Fruit fly (Drosophila melanogaster) whole organism, prepupa: ENCODE results near the gene CG7806.

Source experiments
- CG10631 ChIP-seq: fragments of 200-800 bp; sonication (Bioruptor generic); optimal IDR thresholded peaks from 2 replicates; lab custom pipeline; 2016; ENCODE audit warnings: missing biosample characterization, missing genetic modification characterization
- CG10669 ChIP-seq: fragments of 200-800 bp; sonication (Bioruptor generic); optimal IDR thresholded peaks from 3 replicates; lab custom pipeline; 2018; ENCODE audit warnings: missing biosample characterization, mild to moderate bottlenecking, missing genetic modification characterization, moderate library complexity
- CG11294 ChIP-seq: fragments of 200-800 bp; sonication (Bioruptor generic); IDR thresholded peaks from 2 replicates; pipeline ENCODE4 v1.3.6; 2022; ENCODE audit warnings: missing biosample characterization, missing genetic modification characterization
- CG11902 ChIP-seq: fragments of 200-800 bp; sonication (Bioruptor generic); optimal IDR thresholded peaks from 3 replicates; lab custom pipeline; 2016; ENCODE audit warnings: missing biosample characterization, missing genetic modification characterization
- CG15336 ChIP-seq: fragments of 200-800 bp; sonication (Bioruptor generic); IDR thresholded peaks from 2 replicates; pipeline ENCODE4 v1.3.6; 2022; ENCODE audit warnings: missing biosample characterization, missing genetic modification characterization
- CG16779 ChIP-seq: fragments of 200-800 bp; sonication (Bioruptor generic); optimal IDR thresholded peaks from 3 replicates; lab custom pipeline; 2017; ENCODE audit warnings: missing biosample characterization, mild to moderate bottlenecking, missing genetic modification characterization
- CG3032 ChIP-seq: fragments of 200-800 bp; optimal IDR thresholded peaks from 2 replicates; lab custom pipeline; 2019; ENCODE audit warnings: missing biosample characterization, mild to moderate bottlenecking, missing genetic modification characterization, moderate library complexity
- CG31627 ChIP-seq: fragments of 200-800 bp; sonication (Bioruptor generic); optimal IDR thresholded peaks from 3 replicates; lab custom pipeline; 2016; ENCODE audit warnings: missing biosample characterization, missing genetic modification characterization
- CG32006 ChIP-seq: fragments of 200-800 bp; sonication (Bioruptor generic); optimal IDR thresholded peaks from 3 replicates; lab custom pipeline; 2017; ENCODE audit warnings: missing biosample characterization, mild to moderate bottlenecking, missing genetic modification characterization
- CG3919 ChIP-seq: fragments of 200-800 bp; sonication (Bioruptor generic); optimal IDR thresholded peaks from 3 replicates; lab custom pipeline; 2016; ENCODE audit warnings: missing biosample characterization, missing genetic modification characterization
- CG4318 ChIP-seq: fragments of 200-800 bp; sonication (Bioruptor generic); optimal IDR thresholded peaks from 3 replicates; lab custom pipeline; 2017; ENCODE audit warnings: missing biosample characterization, mild to moderate bottlenecking, missing genetic modification characterization
- CG6163 ChIP-seq: fragments of 200-800 bp; sonication (Bioruptor generic); IDR thresholded peaks from 3 replicates; pipeline ENCODE4 v1.3.6; 2022; ENCODE audit warnings: missing biosample characterization, missing genetic modification characterization
- CG6276 ChIP-seq: fragments of 200-800 bp; sonication (Bioruptor generic); optimal IDR thresholded peaks from 2 replicates; lab custom pipeline; 2017; ENCODE audit warnings: missing biosample characterization, mild to moderate bottlenecking, missing genetic modification characterization
- CG6792 ChIP-seq: fragments of 200-800 bp; sonication (Bioruptor generic); optimal IDR thresholded peaks from 3 replicates; lab custom pipeline; 2016; ENCODE audit warnings: missing biosample characterization, missing genetic modification characterization
- CG6854 ChIP-seq: fragments of 200-800 bp; sonication (Bioruptor generic); optimal IDR thresholded peaks from 2 replicates; lab custom pipeline; 2017; ENCODE audit warnings: missing biosample characterization, mild to moderate bottlenecking, missing genetic modification characterization
- CG8319 ChIP-seq: fragments of 200-800 bp; sonication (Bioruptor generic); optimal IDR thresholded peaks from 3 replicates; lab custom pipeline; 2016; ENCODE audit warnings: missing biosample characterization, missing genetic modification characterization
- CG9139 ChIP-seq: fragments of 200-800 bp; sonication (Bioruptor generic); optimal IDR thresholded peaks from 3 replicates; lab custom pipeline; 2017; ENCODE audit warnings: missing biosample characterization, mild to moderate bottlenecking, missing genetic modification characterization
- Eip75B ChIP-seq: fragments of 200-800 bp; sonication (Bioruptor generic); optimal IDR thresholded peaks from 3 replicates; lab custom pipeline; 2016; ENCODE audit warnings: missing biosample characterization, missing genetic modification characterization
- Eip78C ChIP-seq: fragments of 200-800 bp; sonication (Bioruptor generic); peaks from one replicate; lab custom pipeline; 2016; ENCODE audit warnings: missing biosample characterization, missing genetic modification characterization
- Ets21C ChIP-seq: fragments of 200-800 bp; sonication (Bioruptor generic); optimal IDR thresholded peaks from 3 replicates; lab custom pipeline; 2016; ENCODE audit warnings: missing biosample characterization, missing genetic modification characterization
- Ets96B ChIP-seq: fragments of 200-800 bp; optimal IDR thresholded peaks from 2 replicates; lab custom pipeline; 2019; ENCODE audit warnings: missing biosample characterization, mild to moderate bottlenecking, missing genetic modification characterization, moderate library complexity
- Gug ChIP-seq: fragments of 200-800 bp; sonication (Bioruptor generic); IDR thresholded peaks from 2 replicates; pipeline ENCODE4 v1.3.6; 2022; ENCODE audit warnings: missing biosample characterization, missing genetic modification characterization
- Hr39 ChIP-seq: fragments of 200-800 bp; sonication (Bioruptor generic); optimal IDR thresholded peaks from 2 replicates; lab custom pipeline; 2016; ENCODE audit warnings: missing biosample characterization, missing genetic modification characterization
- Hr4 ChIP-seq: fragments of 200-800 bp; sonication (Bioruptor generic); optimal IDR thresholded peaks from 3 replicates; lab custom pipeline; 2016; ENCODE audit warnings: missing biosample characterization, missing genetic modification characterization
- Met ChIP-seq: fragments of 200-800 bp; sonication (Bioruptor generic); optimal IDR thresholded peaks from 3 replicates; lab custom pipeline; 2016; ENCODE audit warnings: missing biosample characterization, missing genetic modification characterization
- OdsH ChIP-seq: fragments of 200-800 bp; sonication (Bioruptor generic); optimal IDR thresholded peaks from 3 replicates; lab custom pipeline; 2016; ENCODE audit warnings: missing biosample characterization, missing genetic modification characterization
- Smox ChIP-seq: fragments of 200-800 bp; sonication (Bioruptor generic); optimal IDR thresholded peaks from 3 replicates; lab custom pipeline; 2016; ENCODE audit warnings: missing biosample characterization, missing genetic modification characterization
- Sox102F ChIP-seq: fragments of 200-800 bp; sonication (Bioruptor generic); optimal IDR thresholded peaks from 2 replicates; lab custom pipeline; 2016; ENCODE audit warnings: missing biosample characterization, mild to moderate bottlenecking, missing genetic modification characterization
- Sox14 ChIP-seq: fragments of 200-800 bp; sonication (Bioruptor generic); optimal IDR thresholded peaks from 3 replicates; lab custom pipeline; 2016; ENCODE audit warnings: missing biosample characterization, missing genetic modification characterization
- achi ChIP-seq: fragments of 200-800 bp; sonication (Bioruptor generic); optimal IDR thresholded peaks from 3 replicates; lab custom pipeline; 2016; ENCODE audit warnings: missing biosample characterization, missing genetic modification characterization
- acj6 ChIP-seq: fragments of 200-800 bp; sonication (Bioruptor generic); optimal IDR thresholded peaks from 3 replicates; lab custom pipeline; 2016; ENCODE audit warnings: missing biosample characterization, missing genetic modification characterization
- cyc ChIP-seq: fragments of 200-800 bp; sonication (Bioruptor generic); optimal IDR thresholded peaks from 3 replicates; lab custom pipeline; 2016; ENCODE audit warnings: missing biosample characterization, missing genetic modification characterization
- esn ChIP-seq: fragments of 200-800 bp; sonication (Bioruptor generic); optimal IDR thresholded peaks from 2 replicates; lab custom pipeline; 2016; ENCODE audit warnings: missing biosample characterization, mild to moderate bottlenecking, missing genetic modification characterization, moderate library complexity
- fd59A ChIP-seq: fragments of 200-800 bp; sonication (Bioruptor generic); optimal IDR thresholded peaks from 2 replicates; lab custom pipeline; 2017; ENCODE audit warnings: missing biosample characterization, mild to moderate bottlenecking, missing genetic modification characterization, missing genetic modification reagents
- fd85E ChIP-seq: fragments of 200-800 bp; sonication (Bioruptor generic); optimal IDR thresholded peaks from 3 replicates; lab custom pipeline; 2016; ENCODE audit warnings: missing biosample characterization, missing genetic modification characterization
- fkh ChIP-seq: fragments of 200-800 bp; sonication (Bioruptor generic); optimal IDR thresholded peaks from 3 replicates; lab custom pipeline; 2017; ENCODE audit warnings: missing biosample characterization, mild to moderate bottlenecking, missing genetic modification characterization, moderate library complexity
- lz ChIP-seq: fragments of 200-800 bp; sonication (Bioruptor generic); optimal IDR thresholded peaks from 3 replicates; lab custom pipeline; 2016; ENCODE audit warnings: missing biosample characterization, missing genetic modification characterization
- pdm3 ChIP-seq: fragments of 200-800 bp; sonication (Bioruptor generic); optimal IDR thresholded peaks from 3 replicates; lab custom pipeline; 2016; ENCODE audit warnings: missing biosample characterization, missing genetic modification characterization
- salr ChIP-seq, 2 experiments: fragments of 200-800 bp; sonication (Bioruptor generic); optimal IDR thresholded peaks; 3 replicates each; lab custom pipeline; 2016 to 2018; ENCODE audit warnings: missing biosample characterization in 2 of 2, missing genetic modification characterization in 2 of 2, mild to moderate bottlenecking in 1 of 2
- ss ChIP-seq, 2 experiments: fragments of 200-800 bp; sonication (Bioruptor generic); optimal IDR thresholded peaks; 2 replicates in 1 of 2; 3 replicates in 1 of 2; lab custom pipeline; 2017 to 2018; ENCODE audit warnings: mild to moderate bottlenecking in 2 of 2, missing biosample characterization in 2 of 2, missing genetic modification characterization in 2 of 2, moderate library complexity in 1 of 2
- svp ChIP-seq: fragments of 200-800 bp; sonication (Bioruptor generic); peaks from one replicate; lab custom pipeline; 2016; ENCODE audit warnings: missing biosample characterization, missing genetic modification characterization
- topi ChIP-seq: fragments of 200-800 bp; sonication (Bioruptor generic); optimal IDR thresholded peaks from 3 replicates; lab custom pipeline; 2016; ENCODE audit warnings: missing biosample characterization, missing genetic modification characterization
- vri ChIP-seq: fragments of 200-800 bp; sonication (Bioruptor generic); optimal IDR thresholded peaks from 3 replicates; lab custom pipeline; 2016; ENCODE audit warnings: missing biosample characterization, mild to moderate bottlenecking, missing genetic modification characterization

CG7806 gene

DNA sequence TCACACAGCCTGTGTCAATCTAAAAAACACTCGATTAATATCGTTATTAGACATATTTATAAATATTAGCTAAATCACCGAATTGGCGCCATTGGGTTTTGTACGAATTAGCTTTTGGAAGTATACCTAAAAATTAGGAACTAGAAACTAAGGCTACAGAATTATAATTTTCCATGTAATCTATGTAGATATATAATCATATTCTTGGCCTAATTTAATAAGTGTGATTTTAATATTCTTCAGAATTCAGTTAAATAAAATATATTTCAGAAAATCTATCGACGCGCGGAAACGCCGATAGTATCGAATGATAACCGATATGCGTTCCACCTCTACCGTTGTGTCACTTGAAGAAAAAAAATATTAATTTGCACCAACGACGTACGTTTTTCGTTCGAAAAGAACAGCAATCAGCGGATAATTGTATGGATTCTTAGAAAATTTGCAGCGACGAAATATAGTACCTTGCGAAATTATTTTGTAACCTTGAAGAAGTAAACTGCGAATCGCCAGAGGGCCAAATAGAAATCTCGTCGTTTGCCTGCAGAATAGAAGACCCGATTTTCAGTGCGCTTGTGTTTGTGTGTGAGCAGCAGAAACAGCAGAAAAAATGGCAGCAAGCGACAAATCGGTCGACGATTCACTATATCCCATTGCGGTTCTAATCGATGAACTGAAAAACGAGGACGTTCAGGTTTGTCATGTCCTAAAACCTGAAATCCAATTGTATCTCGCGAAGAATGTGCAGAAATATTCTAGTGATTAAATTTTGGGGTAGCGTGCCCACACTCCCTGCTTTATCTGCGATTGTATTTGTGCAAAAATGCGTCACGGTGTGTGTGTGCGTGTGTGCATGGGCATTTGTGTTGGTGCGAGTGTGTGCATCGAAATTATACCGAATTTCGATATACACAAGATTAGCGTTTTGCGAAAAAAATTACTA is 54.8 kb downstream of the CG7806 start, which contains the start of gene Pp2A-29B:
Gene Pp2A-29B, plus strand, starts transcription at position 338 of the 943 bp plus-strand sequence.
- TF ChIP-seq esn (peak; percentile 54), Met (GFP tag; lab: Kevin White, UChicago) (peak; percentile 40), acj6 (GFP tag; lab: Kevin White, UChicago) (peak; percentile 15), CG15336 (GFP tag; lab: Robert Waterston, UW) (no peak), topi (GFP tag; lab: Kevin White, UChicago) (peak; percentile 39), Ets21C (GFP tag; lab: Kevin White, UChicago) (peak; percentile 50), Smox (GFP tag; lab: Kevin White, UChicago) (peak; percentile 58), CG3032 (tag; lab: Kevin White, UChicago) (peak; percentile 12), CG6792 (GFP tag; lab: Kevin White, UChicago) (no peak), svp (GFP tag; lab: Kevin White, UChicago) (peak; percentile 82), CG9139 (GFP tag; lab: Kevin White, UChicago) (no peak), salr (GFP tag; optimal IDR thresholded peaks at IDR 0.05; lab: Kevin White, UChicago) (no peak), CG3919 (GFP tag; lab: Kevin White, UChicago) (no peak), fd59A (no peak), vri (GFP tag; lab: Kevin White, UChicago) (peak; percentile 27), Hr4 (GFP tag; lab: Kevin White, UChicago) (peak; percentile 44), ss (GFP tag; optimal IDR thresholded peaks at IDR 0.05; lab: Kevin White, UChicago) (peak in 1 of 2 experiments; percentile 48), CG32006 (GFP tag; lab: Kevin White, UChicago) (no peak), CG11902 (peak; percentile 38), lz (GFP tag; lab: Kevin White, UChicago) (peak; percentile 55), CG16779 (tag; lab: Kevin White, UChicago) (no peak), Gug (no peak), CG31627 (GFP tag; lab: Kevin White, UChicago) (peak; percentile 42), CG8319 (GFP tag; lab: Kevin White, UChicago) (no peak), CG6276 (GFP tag; lab: Kevin White, UChicago) (no peak), CG11294 (GFP tag; lab: Robert Waterston, UW) (no peak), Eip78C (GFP tag; lab: Kevin White, UChicago) (peak; percentile 77), pdm3 (GFP tag; lab: Kevin White, UChicago) (peak; percentile 46), cyc (peak; percentile 10), fkh (GFP tag; lab: Kevin White, UChicago) (peak; percentile 75), CG6163 (GFP tag; lab: Robert Waterston, UW) (0 out of 3 replicates have a peak, but pooled peaks have one; percentile 6), CG10631 (GFP tag; lab: Kevin White, UChicago) (peak; percentile 45), Hr39 (GFP tag; lab: Kevin White, UChicago) (peak; percentile 48), CG10669 (GFP tag; lab: Kevin White, UChicago) (peak; percentile 19), CG6854 (no peak), OdsH (GFP tag; lab: Kevin White, UChicago) (peak; percentile 36), fd85E (GFP tag; lab: Kevin White, UChicago) (no peak), Eip75B (GFP tag; lab: Kevin White, UChicago) (peak; percentile 31), achi (GFP tag; lab: Kevin White, UChicago) (peak; percentile 92), Sox102F (GFP tag; lab: Kevin White, UChicago) (peak; percentile 42), CG4318 (GFP tag; lab: Kevin White, UChicago) (no peak), Sox14 (GFP tag; lab: Kevin White, UChicago) (no peak), Ets96B (peak; percentile 12)
